Worm (Caenorhabditis elegans) whole organism, mixed stage, embryonic: ENCODE measurements around the gene T16A1.2.

Experiments used
- ceh-43 ChIP-seq: fragments of 200-800 bp; sonication (Bioruptor generic); optimal IDR thresholded peaks from 2 replicates; lab custom pipeline; 2018; ENCODE audit warnings: mild to moderate bottlenecking, missing genetic modification characterization, moderate library complexity, missing compliant biosample characterization
- cnd-1 ChIP-seq: fragments of 200-800 bp; sonication (Bioruptor generic); optimal IDR thresholded peaks from 2 replicates; lab custom pipeline; 2018; ENCODE audit warnings: mild to moderate bottlenecking, missing genetic modification characterization, missing compliant biosample characterization
- flh-1 ChIP-seq: fragments of 200-800 bp; sonication (Bioruptor generic); optimal IDR thresholded peaks from 2 replicates; lab custom pipeline; 2018; ENCODE audit warnings: mild to moderate bottlenecking, missing genetic modification characterization, moderate library complexity, missing compliant biosample characterization
- mep-1 ChIP-seq: fragments of 150-350 bp; optimal IDR thresholded peaks from 2 replicates; lab custom pipeline; 2017; ENCODE audit warnings: missing biosample characterization, missing genetic modification reagents, missing genetic modification characterization, inconsistent platforms
- nhr-12 ChIP-seq: fragments of 150-350 bp; optimal IDR thresholded peaks from 2 replicates; lab custom pipeline; 2014; ENCODE audit warnings: missing biosample characterization, missing genetic modification characterization
- nhr-28 ChIP-seq: fragments of 150-350 bp; optimal IDR thresholded peaks from 2 replicates; lab custom pipeline; 2014; ENCODE audit warnings: missing biosample characterization, missing genetic modification characterization
- snpc-4 ChIP-seq: fragments of 150-350 bp; optimal IDR thresholded peaks from 2 replicates; lab custom pipeline; 2014; ENCODE audit warnings: missing biosample characterization, missing genetic modification characterization
- sptf-1 ChIP-seq: sonication (generic microtip); optimal IDR thresholded peaks from 2 replicates; lab custom pipeline; 2017; ENCODE audit warnings: mild to moderate bottlenecking, missing genetic modification characterization, moderate library complexity, missing compliant biosample characterization
- unc-39 ChIP-seq: fragments of 150-350 bp; optimal IDR thresholded peaks from 2 replicates; lab custom pipeline; 2014; ENCODE audit warnings: missing biosample characterization, missing genetic modification characterization

DNA sequence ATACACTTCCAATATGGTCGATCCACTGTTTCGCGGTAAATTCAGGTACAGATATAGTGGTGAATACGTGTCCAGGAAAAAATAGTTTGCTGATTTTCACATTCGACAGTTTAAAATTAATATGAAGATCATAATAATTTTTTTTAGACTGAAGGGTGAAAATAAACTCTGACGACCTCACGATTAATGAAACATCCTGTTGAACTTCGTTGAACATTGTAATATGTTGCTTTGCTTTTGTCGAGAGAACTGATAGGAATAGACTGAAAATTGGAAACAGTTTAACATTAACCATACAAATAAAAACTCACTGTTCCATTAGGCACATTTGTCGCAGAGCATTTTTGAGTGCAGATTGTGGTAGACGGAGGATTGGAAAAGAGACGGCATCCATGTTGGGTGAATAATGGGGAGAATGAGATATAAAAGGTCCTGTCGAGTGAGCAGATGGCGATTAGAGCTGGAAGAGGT is 1.9 kb upstream of the T16A1.2 start, which contains the start of gene fbxb-37:
- TF ChIP-seq ceh-43 (GFP tag; lab: Kevin White, UChicago) (no peak), unc-39 (no peak), mep-1 (no peak), sptf-1 (tag; lab: Kevin White, UChicago) (no peak), flh-1 (no peak), snpc-4 (tag; lab: Kevin White, UChicago) (no peak), cnd-1 (no peak), nhr-12 (tag; lab: Kevin White, UChicago) (no peak), nhr-28 (no peak)
